Fruit fly (Drosophila melanogaster) whole organism, embryonic: Measurements from ENCODE around the gene CG43845.

Experiments
- Abd-B ChIP-seq: fragments of 200-800 bp; sonication (Bioruptor generic); optimal IDR thresholded peaks from 2 replicates; lab custom pipeline; 2018; ENCODE audit warnings: missing biosample characterization, mild to moderate bottlenecking, missing genetic modification characterization, moderate library complexity
- Atf6 ChIP-seq: fragments of 200-800 bp; sonication (Bioruptor generic); IDR thresholded peaks from 2 replicates; pipeline ENCODE4 v1.3.6; 2022; ENCODE audit warnings: missing biosample characterization, missing genetic modification characterization
- Blimp-1 ChIP-seq: fragments of 200-800 bp; sonication (Bioruptor generic); optimal IDR thresholded peaks from 3 replicates; lab custom pipeline; 2018; ENCODE audit warnings: missing biosample characterization, missing genetic modification characterization, mild to moderate bottlenecking, moderate library complexity, missing genetic modification reagents
- C15 ChIP-seq: fragments of 200-800 bp; sonication (Bioruptor generic); IDR thresholded peaks from 3 replicates; pipeline ENCODE4 v1.3.6; 2022; ENCODE audit warnings: missing biosample characterization, missing genetic modification characterization
- CG1024 ChIP-seq: fragments of 200-800 bp; sonication (Bioruptor generic); IDR thresholded peaks from 2 replicates; pipeline ENCODE4 v1.3.6; 2022; ENCODE audit warnings: missing biosample characterization, missing genetic modification characterization
- CG11093 ChIP-seq: fragments of 200-800 bp; sonication (Bioruptor generic); IDR thresholded peaks from 3 replicates; pipeline ENCODE4 v1.3.6; 2022; ENCODE audit warnings: missing biosample characterization, missing genetic modification characterization
- CG11695 ChIP-seq: fragments of 200-800 bp; sonication (Bioruptor generic); IDR thresholded peaks from 3 replicates; pipeline ENCODE4 v1.3.6; 2022; ENCODE audit warnings: missing biosample characterization, missing genetic modification characterization
- CG12299 ChIP-seq: fragments of 200-800 bp; sonication (Bioruptor generic); optimal IDR thresholded peaks from 2 replicates; lab custom pipeline; 2018; ENCODE audit warnings: missing biosample characterization, mild to moderate bottlenecking, missing genetic modification characterization
- CG12659 ChIP-seq: fragments of 200-800 bp; sonication (Bioruptor generic); optimal IDR thresholded peaks from 3 replicates; lab custom pipeline; 2017; ENCODE audit warnings: mild to moderate bottlenecking, missing biosample characterization, missing genetic modification reagents, missing genetic modification characterization
- CG14014 ChIP-seq: fragments of 200-800 bp; sonication (Bioruptor generic); IDR thresholded peaks from 2 replicates; pipeline ENCODE4 v1.3.6; 2022; ENCODE audit warnings: missing biosample characterization, missing genetic modification characterization
- CG14965 ChIP-seq: fragments of 200-800 bp; sonication (Bioruptor generic); optimal IDR thresholded peaks from 2 replicates; lab custom pipeline; 2016; ENCODE audit warnings: missing biosample characterization, missing genetic modification characterization, borderline replicate concordance
- CG17361 ChIP-seq: fragments of 200-800 bp; sonication (Bioruptor generic); IDR thresholded peaks from 3 replicates; pipeline ENCODE4 v1.3.6; 2022; ENCODE audit warnings: missing biosample characterization, missing genetic modification characterization
- CG17802 ChIP-seq: fragments of 200-800 bp; sonication (Bioruptor generic); optimal IDR thresholded peaks from 2 replicates; lab custom pipeline; 2018; ENCODE audit warnings: missing biosample characterization, mild to moderate bottlenecking, missing genetic modification characterization, moderate library complexity
- CG17912 ChIP-seq: fragments of 200-800 bp; sonication (Bioruptor generic); optimal IDR thresholded peaks from 2 replicates; lab custom pipeline; 2018; ENCODE audit warnings: missing biosample characterization, mild to moderate bottlenecking, missing genetic modification characterization
- CG2129 ChIP-seq: fragments of 200-800 bp; sonication (Bioruptor generic); IDR thresholded peaks from 2 replicates; pipeline ENCODE4 v1.3.6; 2022; ENCODE audit warnings: missing biosample characterization, missing genetic modification characterization; ENCODE audit not compliant: partially characterized antibody
- CG2202 ChIP-seq: fragments of 200-800 bp; sonication (Bioruptor generic); optimal IDR thresholded peaks from 2 replicates; lab custom pipeline; 2018; ENCODE audit warnings: missing biosample characterization, mild to moderate bottlenecking, missing genetic modification characterization
- CG2875 ChIP-seq: fragments of 200-800 bp; sonication (Bioruptor generic); optimal IDR thresholded peaks from 2 replicates; lab custom pipeline; 2017; ENCODE audit warnings: missing biosample characterization, mild to moderate bottlenecking, missing genetic modification characterization, missing genetic modification reagents
- CG33213 ChIP-seq: fragments of 200-800 bp; sonication (Bioruptor generic); optimal IDR thresholded peaks from 3 replicates; lab custom pipeline; 2016; ENCODE audit warnings: missing biosample characterization, missing genetic modification characterization
- CG4707 ChIP-seq: fragments of 200-800 bp; sonication (Bioruptor generic); optimal IDR thresholded peaks from 2 replicates; lab custom pipeline; 2018; ENCODE audit warnings: missing biosample characterization, mild to moderate bottlenecking, missing genetic modification characterization, moderate library complexity
- CG6254 ChIP-seq: fragments of 200-800 bp; sonication (Bioruptor generic); optimal IDR thresholded peaks from 3 replicates; lab custom pipeline; 2017; ENCODE audit warnings: mild to moderate bottlenecking, missing biosample characterization, missing genetic modification reagents, missing genetic modification characterization
- CG6272 ChIP-seq: fragments of 200-800 bp; sonication (Bioruptor generic); IDR thresholded peaks from 2 replicates; pipeline ENCODE4 v1.3.6; 2022; ENCODE audit warnings: missing biosample characterization, missing genetic modification characterization
- CG7928 ChIP-seq: fragments of 200-800 bp; sonication (Bioruptor generic); optimal IDR thresholded peaks from 2 replicates; lab custom pipeline; 2017; ENCODE audit warnings: missing biosample characterization, mild to moderate bottlenecking, missing genetic modification characterization
- CG7987 ChIP-seq: fragments of 200-800 bp; sonication (Bioruptor generic); optimal IDR thresholded peaks from 2 replicates; lab custom pipeline; 2018; ENCODE audit warnings: missing biosample characterization, mild to moderate bottlenecking, missing genetic modification characterization, moderate library complexity
- CG9817 ChIP-seq: fragments of 200-800 bp; sonication (Bioruptor generic); optimal IDR thresholded peaks from 2 replicates; lab custom pipeline; 2018; ENCODE audit warnings: missing biosample characterization, mild to moderate bottlenecking, missing genetic modification characterization, moderate library complexity
- Deaf1 ChIP-seq: fragments of 200-800 bp; optimal IDR thresholded peaks from 3 replicates; lab custom pipeline; 2019; ENCODE audit warnings: missing biosample characterization, mild to moderate bottlenecking, missing genetic modification characterization, moderate library complexity
- Dfd ChIP-seq, 2 experiments: fragments of >200 bp; optimal IDR thresholded peaks; 2 replicates each; lab custom pipeline; 2017; ENCODE audit warnings: missing biosample characterization in 2 of 2, missing genetic modification characterization in 2 of 2
- Dip3 ChIP-seq: fragments of 200-800 bp; sonication (Bioruptor generic); optimal IDR thresholded peaks from 3 replicates; lab custom pipeline; 2016; ENCODE audit warnings: missing biosample characterization, missing genetic modification characterization
- Dll ChIP-seq: fragments of 200-800 bp; sonication (Bioruptor generic); IDR thresholded peaks from 4 replicates; pipeline ENCODE4 v1.3.6; 2022; ENCODE audit warnings: missing biosample characterization, missing genetic modification characterization; ENCODE audit not compliant: partially characterized antibody
- Gsc ChIP-seq: fragments of 200-800 bp; sonication (Bioruptor generic); IDR thresholded peaks from 2 replicates; pipeline ENCODE4 v1.3.6; 2022; ENCODE audit warnings: missing biosample characterization, missing genetic modification characterization
- HLH54F ChIP-seq: fragments of 200-800 bp; sonication (Bioruptor generic); optimal IDR thresholded peaks from 3 replicates; lab custom pipeline; 2016; ENCODE audit warnings: missing biosample characterization, missing genetic modification characterization
- Hr78 ChIP-seq, 2 experiments: fragments of 200-800 bp in 1 of 2; fragments of >200 bp in 1 of 2; sonication (Bioruptor generic) in 1 of 2; optimal IDR thresholded peaks; 2 replicates each; lab custom pipeline; 2017 to 2019; ENCODE audit warnings: missing biosample characterization in 2 of 2, missing genetic modification characterization in 2 of 2, mild to moderate bottlenecking in 1 of 2, moderate library complexity in 1 of 2
- Hsf ChIP-seq: fragments of 200-800 bp; sonication (Bioruptor generic); optimal IDR thresholded peaks from 3 replicates; lab custom pipeline; 2016; ENCODE audit warnings: missing biosample characterization, missing genetic modification characterization
- MTF-1 ChIP-seq: fragments of 200-800 bp; sonication (Bioruptor generic); optimal IDR thresholded peaks from 2 replicates; lab custom pipeline; 2018; ENCODE audit warnings: missing biosample characterization, mild to moderate bottlenecking, missing genetic modification characterization, borderline replicate concordance
- NK7.1 ChIP-seq: fragments of 200-800 bp; sonication (Bioruptor generic); optimal IDR thresholded peaks from 3 replicates; lab custom pipeline; 2016; ENCODE audit warnings: missing biosample characterization, missing genetic modification characterization
- YL-1 ChIP-seq: fragments of 200-800 bp; sonication (Bioruptor generic); optimal IDR thresholded peaks from 3 replicates; lab custom pipeline; 2017; ENCODE audit warnings: missing biosample characterization, mild to moderate bottlenecking, missing genetic modification characterization
- bbx ChIP-seq: fragments of 200-800 bp; sonication (Bioruptor generic); IDR thresholded peaks from 2 replicates; pipeline ENCODE4 v1.3.6; 2022; ENCODE audit warnings: missing biosample characterization, missing genetic modification characterization; ENCODE audit not compliant: partially characterized antibody
- chinmo ChIP-seq: fragments of 200-800 bp; sonication (Bioruptor generic); IDR thresholded peaks from 4 replicates; pipeline ENCODE4 v1.3.6; 2022; ENCODE audit warnings: missing biosample characterization, missing genetic modification characterization; ENCODE audit not compliant: partially characterized antibody
- da ChIP-seq: fragments of 200-800 bp; sonication (Bioruptor generic); optimal IDR thresholded peaks from 2 replicates; lab custom pipeline; 2016; ENCODE audit warnings: missing biosample characterization, missing genetic modification characterization
- dan ChIP-seq: fragments of 200-800 bp; sonication (Bioruptor generic); IDR thresholded peaks from 2 replicates; pipeline ENCODE4 v1.3.6; 2022; ENCODE audit warnings: missing biosample characterization, missing genetic modification characterization
- ems ChIP-seq: fragments of 200-800 bp; sonication (Bioruptor generic); optimal IDR thresholded peaks from 3 replicates; lab custom pipeline; 2016; ENCODE audit warnings: missing biosample characterization, missing genetic modification characterization
- fd64A ChIP-seq: fragments of 200-800 bp; sonication (Bioruptor generic); optimal IDR thresholded peaks from 3 replicates; lab custom pipeline; 2018; ENCODE audit warnings: missing biosample characterization, mild to moderate bottlenecking, missing genetic modification characterization
- fu2 ChIP-seq: fragments of 200-800 bp; sonication (Bioruptor generic); optimal IDR thresholded peaks from 2 replicates; lab custom pipeline; 2016; ENCODE audit warnings: missing biosample characterization, missing genetic modification characterization
- hb ChIP-seq: fragments of 200-800 bp; sonication (Bioruptor generic); IDR thresholded peaks from 3 replicates; pipeline ENCODE4 v1.3.6; 2022; ENCODE audit warnings: missing biosample characterization, missing genetic modification characterization; ENCODE audit not compliant: partially characterized antibody
- pnt ChIP-seq: fragments of 200-800 bp; sonication (Bioruptor generic); optimal IDR thresholded peaks from 3 replicates; lab custom pipeline; 2016; ENCODE audit warnings: missing biosample characterization, missing genetic modification characterization
- psq ChIP-seq: fragments of 200-800 bp; sonication (Bioruptor generic); optimal IDR thresholded peaks from 2 replicates; lab custom pipeline; 2017; ENCODE audit warnings: missing biosample characterization, missing genetic modification characterization
- row ChIP-seq: fragments of 200-800 bp; sonication (Bioruptor generic); IDR thresholded peaks from 3 replicates; pipeline ENCODE4 v1.3.6; 2022; ENCODE audit warnings: missing biosample characterization, missing genetic modification characterization
- scrt ChIP-seq: fragments of 200-800 bp; sonication (Bioruptor generic); optimal IDR thresholded peaks from 2 replicates; lab custom pipeline; 2018; ENCODE audit warnings: missing biosample characterization, mild to moderate bottlenecking, missing genetic modification characterization, moderate library complexity
- sens-2 ChIP-seq: fragments of 200-800 bp; sonication (Bioruptor generic); IDR thresholded peaks from 2 replicates; pipeline ENCODE4 v1.3.6; 2022; ENCODE audit warnings: missing biosample characterization, missing genetic modification characterization
- zen ChIP-seq: fragments of 200-800 bp; sonication (Bioruptor generic); optimal IDR thresholded peaks from 3 replicates; lab custom pipeline; 2018; ENCODE audit warnings: missing biosample characterization, mild to moderate bottlenecking, missing genetic modification characterization, moderate library complexity

CG43845 gene

dm6 chr3R:5483488-5484109 lies 39.3 kb downstream of the CG43845 start, which contains the start of gene ksr (continued):
- TF ChIP-seq HLH54F (GFP tag; lab: Kevin White, UChicago) = no peak
- no peak for TF ChIP-seq Dip3 (GFP tag; lab: Kevin White, UChicago)
- TF ChIP-seq NK7.1 (GFP tag; lab: Kevin White, UChicago) = no peak
- TF ChIP-seq chinmo (GFP tag; lab: Robert Waterston, UW) = no peak
- TF ChIP-seq CG33213 = peak; percentile 5
- no peak for TF ChIP-seq CG7928 (GFP tag; lab: Kevin White, UChicago)
- TF ChIP-seq dan (GFP tag; lab: Robert Waterston, UW) = no peak
- no peak for TF ChIP-seq Atf6
- peak; percentile 15 for TF ChIP-seq CG12659 (GFP tag; lab: Kevin White, UChicago)
- TF ChIP-seq sens-2 (GFP tag; lab: Robert Waterston, UW) = no peak
- TF ChIP-seq zen = no peak
- TF ChIP-seq bbx = no peak; the same call in 1 of the 2 replicates
- TF ChIP-seq Hsf = no peak
- no peak for TF ChIP-seq fd64A (GFP tag; lab: Kevin White, UChicago)
- TF ChIP-seq CG14965 (GFP tag; lab: Kevin White, UChicago) = no peak
- no peak for TF ChIP-seq CG6272
- 0 out of 4 replicates have a peak, but pooled peaks have one; percentile 18 for TF ChIP-seq Dll (GFP tag; lab: Robert Waterston, UW)
- no peak for TF ChIP-seq CG11093 (GFP tag; lab: Robert Waterston, UW)
- no peak for TF ChIP-seq Blimp-1 (GFP tag; lab: Kevin White, UChicago)
- TF ChIP-seq Dfd (GFP tag; optimal IDR thresholded peaks at IDR 0.05; lab: Kevin White, UChicago) = no peak
- TF ChIP-seq MTF-1 (GFP tag; lab: Kevin White, UChicago) = no peak
- no peak for TF ChIP-seq CG14014 (GFP tag; lab: Robert Waterston, UW)
- TF ChIP-seq CG17802 (tag; lab: Kevin White, UChicago) = peak; percentile 18
- no peak for TF ChIP-seq CG17912 (GFP tag; lab: Kevin White, UChicago)
- TF ChIP-seq YL-1 (GFP tag; lab: Kevin White, UChicago) = peak; percentile 86
- peak; percentile 78 for TF ChIP-seq row
- TF ChIP-seq CG7987 = no peak
- TF ChIP-seq CG11695 = peak; percentile 22; the same call in 1 of the 3 replicates
- no peak for TF ChIP-seq Deaf1
- TF ChIP-seq CG12299 (tag; lab: Kevin White, UChicago) = no peak
- TF ChIP-seq Hr78 (GFP tag; optimal IDR thresholded peaks at IDR 0.05; lab: Kevin White, UChicago) = no peak
- no peak for TF ChIP-seq psq (GFP tag; lab: Kevin White, UChicago)
- no peak for TF ChIP-seq CG2202 (tag; lab: Kevin White, UChicago)
- TF ChIP-seq CG1024 (GFP tag; lab: Robert Waterston, UW) = no peak
- TF ChIP-seq Gsc = no peak
- no peak for TF ChIP-seq ems (GFP tag; lab: Kevin White, UChicago)
- TF ChIP-seq CG6254 (GFP tag; lab: Kevin White, UChicago) = no peak
- no peak for TF ChIP-seq da
- no peak for TF ChIP-seq CG2129 (GFP tag; lab: Robert Waterston, UW)
- TF ChIP-seq Abd-B (GFP tag; lab: Kevin White, UChicago) = no peak
- TF ChIP-seq CG9817 (tag; lab: Kevin White, UChicago) = no peak
- no peak for TF ChIP-seq C15 (GFP tag; lab: Robert Waterston, UW)
- no peak for TF ChIP-seq CG4707 (GFP tag; lab: Kevin White, UChicago)
- TF ChIP-seq scrt (GFP tag; lab: Kevin White, UChicago) = no peak
- TF ChIP-seq CG2875 (GFP tag; lab: Kevin White, UChicago) = no peak
- no peak; the same call in 2 of the 3 replicates for TF ChIP-seq CG17361
- no peak for TF ChIP-seq fu2
- TF ChIP-seq hb (GFP tag; lab: Robert Waterston, UW) = 0 out of 3 replicates have a peak, but pooled peaks have one; percentile 17
- TF ChIP-seq pnt (GFP tag; lab: Kevin White, UChicago) = no peak
